Fruit fly (Drosophila melanogaster) whole organism, prepupa: Measurements from ENCODE around the gene CG13833.

Experiments used
- Blimp-1 ChIP-seq: fragments of 200-800 bp; sonication (Bioruptor generic); optimal IDR thresholded peaks from 3 replicates; lab custom pipeline; 2017; ENCODE audit warnings: missing biosample characterization, missing genetic modification characterization, mild to moderate bottlenecking, moderate library complexity, missing genetic modification reagents
- CG1621 ChIP-seq: fragments of 200-800 bp; sonication (Bioruptor generic); optimal IDR thresholded peaks from 3 replicates; lab custom pipeline; 2018; ENCODE audit warnings: missing biosample characterization, mild to moderate bottlenecking, missing genetic modification characterization
- CG3919 ChIP-seq: fragments of 200-800 bp; sonication (Bioruptor generic); optimal IDR thresholded peaks from 3 replicates; lab custom pipeline; 2016; ENCODE audit warnings: missing biosample characterization, missing genetic modification characterization
- CG6276 ChIP-seq: fragments of 200-800 bp; sonication (Bioruptor generic); optimal IDR thresholded peaks from 2 replicates; lab custom pipeline; 2017; ENCODE audit warnings: missing biosample characterization, mild to moderate bottlenecking, missing genetic modification characterization
- Met ChIP-seq: fragments of 200-800 bp; sonication (Bioruptor generic); optimal IDR thresholded peaks from 3 replicates; lab custom pipeline; 2016; ENCODE audit warnings: missing biosample characterization, missing genetic modification characterization
- acj6 ChIP-seq: fragments of 200-800 bp; sonication (Bioruptor generic); optimal IDR thresholded peaks from 3 replicates; lab custom pipeline; 2016; ENCODE audit warnings: missing biosample characterization, missing genetic modification characterization
- fkh ChIP-seq: fragments of 200-800 bp; sonication (Bioruptor generic); optimal IDR thresholded peaks from 3 replicates; lab custom pipeline; 2017; ENCODE audit warnings: missing biosample characterization, mild to moderate bottlenecking, missing genetic modification characterization, moderate library complexity

DNA sequence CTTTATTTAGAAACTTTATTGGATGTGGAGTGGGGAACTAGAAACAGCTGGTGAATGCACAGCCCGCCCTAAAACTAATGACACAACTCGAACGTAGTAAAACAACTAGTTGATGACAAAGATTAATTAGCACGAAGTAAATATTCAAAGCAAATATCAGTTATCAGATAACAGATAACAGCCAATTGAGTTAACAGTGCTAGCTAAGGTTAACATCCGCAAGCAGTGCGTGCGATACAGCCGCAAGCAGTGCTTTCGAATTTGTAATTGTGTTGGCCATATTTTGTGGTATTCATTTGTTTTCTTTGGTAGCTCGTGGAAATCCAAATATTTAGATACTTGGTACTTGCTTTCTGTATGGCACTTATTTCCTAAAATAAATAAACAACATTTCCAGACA lies 21.9 kb downstream of the CG13833 start:
- TF ChIP-seq Blimp-1 (no peak), Met (no peak), CG3919 (GFP tag; lab: Kevin White, UChicago) (no peak), CG6276 (GFP tag; lab: Kevin White, UChicago) (no peak), acj6 (GFP tag; lab: Kevin White, UChicago) (no peak), fkh (peak; percentile 91), CG1621 (tag; lab: Kevin White, UChicago) (no peak)
